Fruit fly (Drosophila melanogaster): Measurements from ENCODE around the gene prage.
A peak's percentile ranks its signal among the peaks of the same experiment; 100 is the strongest.

Gene prage

dm6 chrX:1849914-1850313 lies 76.4 kb downstream of the prage start (continued):
- TF ChIP-seq Usf (GFP tag; optimal IDR thresholded peaks at IDR 0.05), result peak; percentile 64
- TF ChIP-seq onecut (GFP tag; IDR thresholded peaks at IDR 0.05), result peak; percentile 49; the same call in 1 of the 2 replicates
- TF ChIP-seq CG7987 (GFP tag; optimal IDR thresholded peaks at IDR 0.05), result peak; percentile 77
- TF ChIP-seq Sry-β (GFP tag; optimal IDR thresholded peaks at IDR 0.05), result peak; percentile 6
- TF ChIP-seq Neu2 (GFP tag; optimal IDR thresholded peaks at IDR 0.05; ENCODE audit: borderline replicate concordance), result no peak
- TF ChIP-seq CG6683 (GFP tag; optimal IDR thresholded peaks at IDR 0.05), result peak; percentile 80
- TF ChIP-seq CG2678 (tag; optimal IDR thresholded peaks at IDR 0.05), result peak; percentile 96
- peak; percentile 66 for TF ChIP-seq crc (GFP tag; optimal IDR thresholded peaks at IDR 0.05)
- TF ChIP-seq CG2875 (GFP tag; optimal IDR thresholded peaks at IDR 0.05), result peak; percentile 25
- TF ChIP-seq gcm (GFP tag; optimal IDR thresholded peaks at IDR 0.05), result peak; percentile 70
- TF ChIP-seq aop (GFP tag; IDR thresholded peaks at IDR 0.05), result no peak
- TF ChIP-seq CG15696 (tag; optimal IDR thresholded peaks at IDR 0.05), result peak; percentile 75
- TF ChIP-seq amos (GFP tag; IDR thresholded peaks at IDR 0.05; ENCODE audit: partially characterized antibody), result no peak
- TF ChIP-seq tna (GFP tag; IDR thresholded peaks at IDR 0.05; ENCODE audit: partially characterized antibody), result no peak
- TF ChIP-seq CG17612 (GFP tag; IDR thresholded peaks at IDR 0.05), result no peak
- TF ChIP-seq CG4707 (GFP tag; optimal IDR thresholded peaks at IDR 0.05), result peak; percentile 51
- no peak for TF ChIP-seq gfzf (GFP tag; optimal IDR thresholded peaks at IDR 0.05)
- peak; percentile 77 for TF ChIP-seq CG4424 (GFP tag; optimal IDR thresholded peaks at IDR 0.05)
- TF ChIP-seq Stat92E (GFP tag; optimal IDR thresholded peaks at IDR 0.05), result no peak
- TF ChIP-seq CG10274 (GFP tag; optimal IDR thresholded peaks at IDR 0.05), result peak; percentile 72
- peak; percentile 46 for TF ChIP-seq ash1 (GFP tag; optimal IDR thresholded peaks at IDR 0.05)
- TF ChIP-seq ara (GFP tag; IDR thresholded peaks at IDR 0.05), result peak; percentile 56; the same call in 1 of the 2 replicates
- peak; percentile 85 for TF ChIP-seq CG12219 (GFP tag; optimal IDR thresholded peaks at IDR 0.05)
- peak; percentile 61 for TF ChIP-seq Six4 (GFP tag; optimal IDR thresholded peaks at IDR 0.05)
- TF ChIP-seq CG3163 (GFP tag; optimal IDR thresholded peaks at IDR 0.05), result peak; percentile 29
- TF ChIP-seq jing (GFP tag; optimal IDR thresholded peaks at IDR 0.05), result peak; percentile 70
- TF ChIP-seq CG10654 (GFP tag; optimal IDR thresholded peaks at IDR 0.05), result peak; percentile 67
- no peak for TF ChIP-seq btn (GFP tag; optimal IDR thresholded peaks at IDR 0.05)
- peak; percentile 35 for TF ChIP-seq CG6254 (GFP tag; optimal IDR thresholded peaks at IDR 0.05)
- TF ChIP-seq Sox100B (GFP tag; optimal IDR thresholded peaks at IDR 0.05), result peak; percentile 81
- peak; percentile 42; the same call in 1 of the 2 replicates for TF ChIP-seq ham (GFP tag; IDR thresholded peaks at IDR 0.05)
- peak; percentile 51 for TF ChIP-seq NC2β (GFP tag; optimal IDR thresholded peaks at IDR 0.05)
- peak; percentile 81 for TF ChIP-seq Hsf (GFP tag; optimal IDR thresholded peaks at IDR 0.05)
- no peak for TF ChIP-seq Tbp (GFP tag; optimal IDR thresholded peaks at IDR 0.05)
- no peak for TF ChIP-seq pita (GFP tag; optimal IDR thresholded peaks at IDR 0.05)
- TF ChIP-seq pfk (GFP tag; optimal IDR thresholded peaks at IDR 0.05), result peak; percentile 18
- peak; percentile 60; the same call in 2 of the 3 replicates for TF ChIP-seq CG2889 (GFP tag; IDR thresholded peaks at IDR 0.05)
- peak; percentile 71 for TF ChIP-seq CG6689 (GFP tag; IDR thresholded peaks at IDR 0.05)
- peak; percentile 52 for TF ChIP-seq pnt (GFP tag; optimal IDR thresholded peaks at IDR 0.05)
- peak; percentile 93 for TF ChIP-seq CG13894 (tag; optimal IDR thresholded peaks at IDR 0.05)
- TF ChIP-seq Bgb (GFP tag; IDR thresholded peaks at IDR 0.05; ENCODE audit: partially characterized antibody), result no peak
- TF ChIP-seq CG18476 (GFP tag; optimal IDR thresholded peaks at IDR 0.05), result peak; percentile 82
- TF ChIP-seq chn (GFP tag; optimal IDR thresholded peaks at IDR 0.05), result peak; percentile 65
- no peak for TF ChIP-seq C15 (GFP tag; IDR thresholded peaks at IDR 0.05)
- peak; percentile 81 for TF ChIP-seq tio (GFP tag; optimal IDR thresholded peaks at IDR 0.05)
- peak; percentile 66 for TF ChIP-seq Nf-YC (tag; optimal IDR thresholded peaks at IDR 0.05)
- TF ChIP-seq tup (GFP tag; optimal IDR thresholded peaks at IDR 0.05), result peak; percentile 70
- TF ChIP-seq CG43689 (GFP tag; IDR thresholded peaks at IDR 0.05), result peak; percentile 40; the same call in 1 of the 2 replicates
- peak; percentile 82 for TF ChIP-seq Ptx1 (GFP tag; IDR thresholded peaks at IDR 0.05)
- no peak for TF ChIP-seq dimm (GFP tag; IDR thresholded peaks at IDR 0.05)

Measured in whole organism, embryonic.